Worm (Caenorhabditis elegans) whole organism, L4 larva: Measurements from ENCODE around the gene fbxa-45.

Experiments
- R02D3.7 ChIP-seq: fragments of 150-350 bp; sonication (generic microtip); optimal IDR thresholded peaks from 3 replicates; lab custom pipeline; 2014; ENCODE audit warnings: missing biosample characterization, missing genetic modification characterization
- lin-1 ChIP-seq: fragments of 200-800 bp; sonication (Bioruptor generic); IDR thresholded peaks from 2 replicates; pipeline ENCODE4 v1.3.6; 2022; ENCODE audit warnings: missing genetic modification reagents, missing genetic modification characterization, missing compliant biosample characterization
- lsy-2 ChIP-seq, 2 experiments: fragments of 150-350 bp in 1 of 2; sonication (generic microtip) in 1 of 2; optimal IDR thresholded peaks; 2 replicates each; lab custom pipeline; 2014 to 2017; ENCODE audit warnings: missing biosample characterization in 2 of 2, missing genetic modification characterization in 2 of 2
- pha-4 ChIP-seq, 2 experiments: fragments of 150-350 bp in 1 of 2; fragments of 200-800 bp in 1 of 2; sonication (Bioruptor generic) in 1 of 2; IDR thresholded peaks in 1 of 2; optimal IDR thresholded peaks in 1 of 2; 2 replicates each; pipeline versions ENCODE4 v1.3.6 to Lab custom; 2014 to 2022; ENCODE audit warnings: missing genetic modification characterization in 2 of 2, missing genetic modification reagents in 2 of 2, missing biosample characterization in 1 of 2, missing compliant biosample characterization in 1 of 2
- sdz-12 ChIP-seq: fragments of 200-800 bp; sonication (Bioruptor generic); optimal IDR thresholded peaks from 2 replicates; lab custom pipeline; 2018; ENCODE audit warnings: mild to moderate bottlenecking, missing genetic modification characterization, missing compliant biosample characterization
- zfp-3 ChIP-seq: fragments of 200-800 bp; sonication (Bioruptor generic); conservative IDR thresholded peaks from 2 replicates; pipeline ENCODE4 v1.3.6; 2022; ENCODE audit warnings: missing genetic modification reagents, missing genetic modification characterization, missing compliant biosample characterization

ce11 chrV:16882260-16882918 is 16.9 kb downstream of the fbxa-45 start, which contains the start of the genes F09C6.11 and F09C6.12:
- TF ChIP-seq lin-1 (GFP tag; lab: Robert Waterston, UW) (no peak), zfp-3 (no peak), sdz-12 (GFP tag; lab: Kevin White, UChicago) (no peak), R02D3.7 (tag; lab: Kevin White, UChicago) (no peak), pha-4 (GFP tag; IDR thresholded peaks at IDR 0.05; lab: Robert Waterston, UW) (no peak), pha-4 (tag; optimal IDR thresholded peaks at IDR 0.05; lab: Kevin White, UChicago) (peak; percentile 27), lsy-2 (tag; optimal IDR thresholded peaks at IDR 0.05; lab: Kevin White, UChicago) (no peak)
